Worm (Caenorhabditis elegans) whole organism, L1 larva: ENCODE data around the gene T11F8.12.

Experiments
- ama-1 ChIP-seq: fragments of 150-350 bp; optimal IDR thresholded peaks from 2 replicates; lab custom pipeline; 2014
- blmp-1 ChIP-seq: fragments of 150-350 bp; optimal IDR thresholded peaks from 2 replicates; lab custom pipeline; 2014; ENCODE audit warnings: missing biosample characterization, missing genetic modification characterization
- ceh-90 ChIP-seq: sonication (generic microtip); optimal IDR thresholded peaks from 2 replicates; lab custom pipeline; 2016; ENCODE audit warnings: missing genetic modification characterization, missing compliant biosample characterization
- dpl-1 ChIP-seq, 3 experiments: fragments of 150-350 bp in 2 of 3; sonication (generic microtip) in 1 of 3; optimal IDR thresholded peaks; 2 replicates each; lab custom pipeline; 2014 to 2017; ENCODE audit warnings: missing biosample characterization in 3 of 3, missing genetic modification characterization in 3 of 3, missing genetic modification reagents in 3 of 3
- egl-13 ChIP-seq: sonication (generic microtip); optimal IDR thresholded peaks from 2 replicates; lab custom pipeline; 2016; ENCODE audit warnings: missing genotype, missing genetic modification reagents, missing genetic modification characterization, missing compliant biosample characterization
- egl-27 ChIP-seq, 2 experiments: fragments of 150-350 bp in 1 of 2; sonication (generic microtip); optimal IDR thresholded peaks; 3 replicates each; lab custom pipeline; 2017 to 2018; ENCODE audit warnings: missing biosample characterization in 2 of 2, missing genetic modification characterization in 2 of 2, missing genetic modification reagents in 2 of 2
- elt-2 ChIP-seq: sonication (generic microtip); optimal IDR thresholded peaks from 2 replicates; lab custom pipeline; 2016; ENCODE audit warnings: missing genetic modification characterization, mild to moderate bottlenecking, inconsistent platforms, missing compliant biosample characterization, missing genetic modification reagents
- elt-3 ChIP-seq, 6 experiments: fragments of 150-350 bp in 1 of 6; sonication (generic microtip); optimal IDR thresholded peaks; 2 replicates each; lab custom pipeline; 2017 to 2018; ENCODE audit warnings: missing biosample characterization in 6 of 6, missing genetic modification characterization in 6 of 6, inconsistent platforms in 1 of 6
- fos-1 ChIP-seq: fragments of 150-350 bp; optimal IDR thresholded peaks from 2 replicates; lab custom pipeline; 2014; ENCODE audit warnings: missing biosample characterization, missing genetic modification characterization
- sptf-1 ChIP-seq: fragments of 150-350 bp; optimal IDR thresholded peaks from 2 replicates; lab custom pipeline; 2014; ENCODE audit warnings: missing biosample characterization, missing genetic modification characterization
- sup-37 ChIP-seq: fragments of 200-800 bp; sonication (Bioruptor generic); optimal IDR thresholded peaks from 2 replicates; lab custom pipeline; 2018; ENCODE audit warnings: mild to moderate bottlenecking, missing genetic modification characterization, missing compliant biosample characterization

ce11 chrIV:5462820-5463219 is 19.3 kb downstream of the T11F8.12 start:
- TF ChIP-seq sptf-1 (tag; lab: Kevin White, UChicago) (no peak), ama-1 (lab: Kevin White, UChicago) (no peak), elt-2 (tag; lab: Kevin White, UChicago) (no peak), egl-13 (tag; lab: Kevin White, UChicago) (no peak), dpl-1 (GFP tag; optimal IDR thresholded peaks at IDR 0.05; lab: Kevin White, UChicago) (no peak), elt-3 (tag; optimal IDR thresholded peaks at IDR 0.05; lab: Kevin White, UChicago) (no peak), blmp-1 (tag; lab: Kevin White, UChicago) (no peak), egl-27 (tag; optimal IDR thresholded peaks at IDR 0.05; lab: Kevin White, UChicago) (no peak), fos-1 (no peak), sup-37 (GFP tag; lab: Kevin White, UChicago) (no peak), ceh-90 (tag; lab: Kevin White, UChicago) (no peak)
